Fruit fly (Drosophila melanogaster) Kc167 (cell line): ENCODE measurements around the gene nAChRbeta3.

Source experiments
- Myc ChIP-seq: fragments of >200 bp; optimal IDR thresholded peaks from 2 replicates; lab custom pipeline; 2017; ENCODE audit warnings: missing external identifiers
- psq ChIP-seq: fragments of >200 bp; optimal IDR thresholded peaks from 2 replicates; lab custom pipeline; 2017; ENCODE audit warnings: missing external identifiers

- TF ChIP-seq psq (lab: Kevin White, UChicago) (no peak), Myc (no peak)
These were observed 46.5 kb upstream of the nAChRbeta3 start for dm6 chr2L:498474-498821.
